Worm (Caenorhabditis elegans) whole organism, L4 larva: ENCODE results near the gene hda-1.

Experiments used
- F26F4.8 ChIP-seq: fragments of 200-800 bp; sonication (Bioruptor generic); conservative IDR thresholded peaks from 2 replicates; pipeline ENCODE4 v1.3.6; 2022; ENCODE audit warnings: missing genetic modification characterization, missing compliant biosample characterization
- ceh-32 ChIP-seq: sonication (generic microtip); optimal IDR thresholded peaks from 2 replicates; lab custom pipeline; 2016; ENCODE audit warnings: mild to moderate bottlenecking, missing genetic modification characterization, missing compliant biosample characterization; ENCODE audit not compliant: poor library complexity
- jun-1 ChIP-seq: fragments of 150-350 bp; optimal IDR thresholded peaks from 2 replicates; lab custom pipeline; 2014; ENCODE audit warnings: missing biosample characterization, missing genetic modification reagents, missing genetic modification characterization
- nhr-76 ChIP-seq: fragments of 150-350 bp; optimal IDR thresholded peaks from 2 replicates; lab custom pipeline; 2014; ENCODE audit warnings: missing biosample characterization, missing genetic modification characterization
- unc-62 ChIP-seq, 3 experiments: fragments of 150-350 bp in 1 of 3; sonication (generic microtip); optimal IDR thresholded peaks in 2 of 3; peaks in 1 of 3; 1 replicate in 1 of 3; 2 replicates in 2 of 3; lab custom pipeline; 2014 to 2017; ENCODE audit warnings: missing biosample characterization in 3 of 3, missing genetic modification characterization in 3 of 3, missing genetic modification reagents in 3 of 3, missing genotype in 1 of 3

- no peak for TF ChIP-seq F26F4.8 (GFP tag; lab: Robert Waterston, UW)
- no peak for TF ChIP-seq unc-62 (GFP tag; optimal IDR thresholded peaks at IDR 0.05 in 1 of 2; lab: Kevin White, UChicago)
- TF ChIP-seq unc-62 (tag; optimal IDR thresholded peaks at IDR 0.05; lab: Kevin White, UChicago): no peak
- TF ChIP-seq ceh-32 (tag; lab: Kevin White, UChicago): no peak
- TF ChIP-seq jun-1 (tag; lab: Kevin White, UChicago): no peak
- TF ChIP-seq nhr-76 (tag; lab: Kevin White, UChicago): no peak
These were observed 2.7 kb upstream of the hda-1 start, which contains the start of gene C53A5.16 for ce11 chrV:14522514-14522913.
